Worm (Caenorhabditis elegans) whole organism, mixed stage, embryonic: ENCODE measurements around the gene mrpl-16.

Source experiments
- bed-3 ChIP-seq: fragments of 200-800 bp; sonication (Bioruptor generic); optimal IDR thresholded peaks from 3 replicates; lab custom pipeline; 2018; ENCODE audit warnings: mild to moderate bottlenecking, missing genetic modification characterization, moderate library complexity, missing compliant biosample characterization
- elt-3 ChIP-seq: fragments of 150-350 bp; optimal IDR thresholded peaks from 2 replicates; lab custom pipeline; 2014; ENCODE audit warnings: missing biosample characterization, missing genetic modification characterization
- hlh-1 ChIP-seq: fragments of 150-350 bp; optimal IDR thresholded peaks from 2 replicates; lab custom pipeline; 2014; ENCODE audit warnings: missing biosample characterization, missing genetic modification reagents, missing genetic modification characterization
- lin-32 ChIP-seq: fragments of 200-800 bp; sonication (Bioruptor generic); optimal IDR thresholded peaks from 2 replicates; lab custom pipeline; 2018; ENCODE audit warnings: mild to moderate bottlenecking, missing genetic modification characterization, missing compliant biosample characterization
- nhr-76 ChIP-seq: sonication (generic microtip); optimal IDR thresholded peaks from 2 replicates; lab custom pipeline; 2017; ENCODE audit warnings: missing biosample characterization, missing genetic modification characterization
- snpc-4 ChIP-seq: fragments of 150-350 bp; optimal IDR thresholded peaks from 2 replicates; lab custom pipeline; 2014; ENCODE audit warnings: missing biosample characterization, missing genetic modification characterization
- unc-120 ChIP-seq: sonication (generic microtip); optimal IDR thresholded peaks from 2 replicates; lab custom pipeline; 2017; ENCODE audit warnings: missing genetic modification characterization, missing compliant biosample characterization; ENCODE audit not compliant: poor library complexity, severe bottlenecking
- unc-39 ChIP-seq: fragments of 150-350 bp; optimal IDR thresholded peaks from 2 replicates; lab custom pipeline; 2014; ENCODE audit warnings: missing biosample characterization, missing genetic modification characterization
- unc-62 ChIP-seq: fragments of 150-350 bp; optimal IDR thresholded peaks from 2 replicates; lab custom pipeline; 2014; ENCODE audit warnings: missing biosample characterization, missing genetic modification reagents, missing genetic modification characterization
- ztf-11 ChIP-seq: fragments of 150-350 bp; optimal IDR thresholded peaks from 2 replicates; lab custom pipeline; 2014; ENCODE audit warnings: missing biosample characterization, missing genetic modification characterization

ce11 chrIII:4656415-4656814 is 47.8 kb upstream of the mrpl-16 start:
- TF ChIP-seq unc-39 (tag; lab: Kevin White, UChicago) (no peak), snpc-4 (no peak), hlh-1 (no peak), elt-3 (no peak), unc-62 (GFP tag; lab: Kevin White, UChicago) (no peak), nhr-76 (no peak), bed-3 (GFP tag; lab: Kevin White, UChicago) (no peak), lin-32 (GFP tag; lab: Kevin White, UChicago) (no peak), ztf-11 (no peak), unc-120 (tag; lab: Kevin White, UChicago) (no peak)
